Worm (Caenorhabditis elegans) whole organism, L3 larva: ENCODE measurements around the gene T15H9.4.

Source experiments
- fos-1 ChIP-seq: fragments of 150-350 bp; optimal IDR thresholded peaks from 2 replicates; lab custom pipeline; 2014; ENCODE audit warnings: missing biosample characterization, missing genetic modification characterization
- mdl-1 ChIP-seq: fragments of 150-350 bp; optimal IDR thresholded peaks from 2 replicates; lab custom pipeline; 2014; ENCODE audit warnings: missing biosample characterization, missing genetic modification characterization
- nhr-12 ChIP-seq: fragments of 150-350 bp; optimal IDR thresholded peaks from 2 replicates; lab custom pipeline; 2014; ENCODE audit warnings: missing biosample characterization, missing genetic modification characterization
- nhr-23 ChIP-seq: fragments of 150-350 bp; optimal IDR thresholded peaks from 2 replicates; lab custom pipeline; 2014; ENCODE audit warnings: missing biosample characterization, missing genetic modification reagents, missing genetic modification characterization
- nhr-76 ChIP-seq: fragments of 150-350 bp; sonication (generic microtip); optimal IDR thresholded peaks from 5 replicates; lab custom pipeline; 2014; ENCODE audit warnings: missing biosample characterization, missing genetic modification characterization
- skn-1 ChIP-seq: fragments of 150-350 bp; optimal IDR thresholded peaks from 2 replicates; lab custom pipeline; 2014; ENCODE audit warnings: missing biosample characterization, missing genetic modification characterization

- TF ChIP-seq mdl-1 (tag; lab: Kevin White, UChicago), result no peak
- TF ChIP-seq skn-1, result no peak
- no peak for TF ChIP-seq nhr-12
- no peak for TF ChIP-seq nhr-23
- no peak for TF ChIP-seq nhr-76 (tag; lab: Kevin White, UChicago)
- no peak for TF ChIP-seq fos-1
Measured at ce11 chrII:9618759-9619158, 7.1 kb downstream of the T15H9.4 start.
